Fruit fly (Drosophila melanogaster) S2 (cell line): ENCODE data around the gene CG17440.

Source experiments
- CG8478 ChIP-seq: fragments of >200 bp; optimal IDR thresholded peaks from 2 replicates; lab custom pipeline; 2018
- CTCF ChIP-seq, 2 experiments: fragments of >200 bp; optimal IDR thresholded peaks; 2 replicates each; lab custom pipeline; 2018

DNA sequence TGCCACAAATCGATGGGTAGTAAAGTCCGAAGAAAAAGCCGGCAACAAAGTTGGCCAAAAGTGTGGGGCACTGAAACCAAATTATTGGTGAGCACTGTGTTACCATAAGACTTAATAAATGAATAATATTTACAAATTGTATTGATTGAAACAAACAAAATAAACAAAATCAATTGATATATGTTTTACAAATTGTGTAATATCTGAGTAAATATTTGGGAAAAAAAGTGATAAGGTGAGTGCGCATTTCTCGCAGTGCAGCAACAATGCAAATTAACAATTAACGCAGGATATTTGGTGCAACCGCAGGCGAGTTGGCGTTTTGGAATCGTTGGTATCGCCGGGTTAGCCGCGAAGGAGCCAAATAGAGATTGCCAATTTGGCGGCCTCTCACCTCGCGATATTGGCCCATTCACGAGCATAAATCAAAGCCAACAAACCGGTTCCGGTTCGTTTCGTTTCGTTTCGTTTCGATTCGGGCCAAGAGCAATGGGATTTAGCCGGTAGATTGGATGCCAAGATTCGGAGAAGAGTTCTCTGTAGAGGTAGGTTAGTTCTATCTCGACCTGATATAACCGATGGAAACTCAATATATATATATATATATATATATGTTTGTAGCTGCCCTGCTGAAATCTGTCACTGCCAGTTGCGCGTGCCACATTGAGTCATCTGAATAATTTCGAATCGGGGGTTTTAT lies 40.4 kb upstream of the CG17440 start:
- TF ChIP-seq CTCF (optimal IDR thresholded peaks at IDR 0.05; lab: Kevin White, UChicago) (no peak), CG8478 (lab: Kevin White, UChicago) (no peak)
